Worm (Caenorhabditis elegans) whole organism, L3 larva: ENCODE measurements around the gene blos-7.

Source experiments
- ama-1 ChIP-seq: fragments of 150-350 bp; optimal IDR thresholded peaks from 2 replicates; lab custom pipeline; 2018
- ceh-28 ChIP-seq: fragments of 150-350 bp; optimal IDR thresholded peaks from 2 replicates; lab custom pipeline; 2014; ENCODE audit warnings: missing biosample characterization, missing genetic modification reagents, missing genetic modification characterization
- daf-12 ChIP-seq: fragments of 150-350 bp; optimal IDR thresholded peaks from 2 replicates; lab custom pipeline; 2014; ENCODE audit warnings: missing biosample characterization, missing genetic modification reagents, missing genetic modification characterization
- hmg-11 ChIP-seq: sonication (generic microtip); optimal IDR thresholded peaks from 2 replicates; lab custom pipeline; 2016; ENCODE audit warnings: missing genetic modification characterization, missing compliant biosample characterization
- lin-15B ChIP-seq: fragments of 150-350 bp; optimal IDR thresholded peaks from 2 replicates; lab custom pipeline; 2014; ENCODE audit warnings: missing biosample characterization, missing genetic modification characterization
- lin-39 ChIP-seq: fragments of 150-350 bp; optimal IDR thresholded peaks from 2 replicates; lab custom pipeline; 2018; ENCODE audit warnings: missing biosample characterization, missing genetic modification reagents, missing genetic modification characterization
- nfya-1 ChIP-seq: sonication (generic microtip); optimal IDR thresholded peaks from 2 replicates; lab custom pipeline; 2017; ENCODE audit warnings: missing genetic modification characterization, mild to moderate bottlenecking, missing compliant biosample characterization, antibody characterized with exemption, moderate library complexity; ENCODE audit not compliant: insufficient read depth
- nhr-12 ChIP-seq: fragments of 150-350 bp; optimal IDR thresholded peaks from 2 replicates; lab custom pipeline; 2014; ENCODE audit warnings: missing biosample characterization, missing genetic modification characterization
- nhr-25 ChIP-seq: sonication (generic microtip); optimal IDR thresholded peaks from 2 replicates; lab custom pipeline; 2017; ENCODE audit warnings: missing biosample characterization, missing genetic modification characterization
- nhr-67 ChIP-seq: fragments of 150-350 bp; optimal IDR thresholded peaks from 2 replicates; lab custom pipeline; 2014; ENCODE audit warnings: missing biosample characterization, missing genetic modification characterization
- nhr-76 ChIP-seq: fragments of 150-350 bp; sonication (generic microtip); optimal IDR thresholded peaks from 5 replicates; lab custom pipeline; 2014; ENCODE audit warnings: missing biosample characterization, missing genetic modification characterization
- nhr-77 ChIP-seq: fragments of 150-350 bp; optimal IDR thresholded peaks from 2 replicates; lab custom pipeline; 2014; ENCODE audit warnings: missing biosample characterization, missing genetic modification characterization
- pha-4 ChIP-seq: fragments of 150-350 bp; optimal IDR thresholded peaks from 2 replicates; lab custom pipeline; 2014; ENCODE audit warnings: missing biosample characterization, missing genetic modification reagents, missing genetic modification characterization

The blos-7 gene

ce11 chrIV:3539253-3539652, 43.5 kb downstream of the blos-7 start:
- peak; percentile 15 for TF ChIP-seq hmg-11
- TF ChIP-seq nhr-12 = no peak

- TF ChIP-seq ama-1 (lab: Kevin White, UChicago) (no peak), pha-4 (tag; lab: Kevin White, UChicago) (peak; percentile 48), nhr-25 (tag; lab: Kevin White, UChicago) (peak; percentile 15), hmg-11 (peak; percentile 26), nfya-1 (tag; lab: Kevin White, UChicago) (peak; percentile 35), daf-12 (tag; lab: Kevin White, UChicago) (no peak), lin-15B (tag; lab: Kevin White, UChicago) (peak; percentile 46)
Observed at ce11 chrIV:3532989-3533388, 49.7 kb downstream of the blos-7 start.

ce11 chrIV:3532167-3532566, 50.5 kb downstream of the blos-7 start, which contains the start of gene M57.1:
Gene M57.1 (plus strand): TSS chrIV:3532467.
- TF ChIP-seq nhr-76 (tag; lab: Kevin White, UChicago) (no peak), nhr-77 (tag; lab: Kevin White, UChicago) (no peak), nhr-67 (tag; lab: Kevin White, UChicago) (no peak)
- TF ChIP-seq, all 47 proteins: peak for 0

ce11 chrIV:3531535-3531934, 51.2 kb downstream of the blos-7 start:
- TF ChIP-seq ceh-28 (tag; lab: Kevin White, UChicago) (peak; percentile 93), lin-39 (tag; lab: Kevin White, UChicago) (no peak)
